Fruit fly (Drosophila melanogaster) whole organism, prepupa: ENCODE results near the gene CG7304.

Experiments used
- Blimp-1 ChIP-seq: fragments of 200-800 bp; sonication (Bioruptor generic); optimal IDR thresholded peaks from 3 replicates; lab custom pipeline; 2017; ENCODE audit warnings: missing biosample characterization, missing genetic modification characterization, mild to moderate bottlenecking, moderate library complexity, missing genetic modification reagents
- CG10631 ChIP-seq: fragments of 200-800 bp; sonication (Bioruptor generic); optimal IDR thresholded peaks from 2 replicates; lab custom pipeline; 2016; ENCODE audit warnings: missing biosample characterization, missing genetic modification characterization
- CG11762 ChIP-seq: fragments of 200-800 bp; sonication (Bioruptor generic); optimal IDR thresholded peaks from 3 replicates; lab custom pipeline; 2016; ENCODE audit warnings: missing biosample characterization, missing genetic modification characterization; ENCODE audit not compliant: insufficient read depth
- CG11902 ChIP-seq: fragments of 200-800 bp; sonication (Bioruptor generic); optimal IDR thresholded peaks from 3 replicates; lab custom pipeline; 2016; ENCODE audit warnings: missing biosample characterization, missing genetic modification characterization
- CG1621 ChIP-seq: fragments of 200-800 bp; sonication (Bioruptor generic); optimal IDR thresholded peaks from 3 replicates; lab custom pipeline; 2018; ENCODE audit warnings: missing biosample characterization, mild to moderate bottlenecking, missing genetic modification characterization
- CG16779 ChIP-seq: fragments of 200-800 bp; sonication (Bioruptor generic); optimal IDR thresholded peaks from 3 replicates; lab custom pipeline; 2017; ENCODE audit warnings: missing biosample characterization, mild to moderate bottlenecking, missing genetic modification characterization
- CG31627 ChIP-seq: fragments of 200-800 bp; sonication (Bioruptor generic); optimal IDR thresholded peaks from 3 replicates; lab custom pipeline; 2016; ENCODE audit warnings: missing biosample characterization, missing genetic modification characterization
- CG32006 ChIP-seq: fragments of 200-800 bp; sonication (Bioruptor generic); optimal IDR thresholded peaks from 3 replicates; lab custom pipeline; 2017; ENCODE audit warnings: missing biosample characterization, mild to moderate bottlenecking, missing genetic modification characterization
- CG34406 ChIP-seq: fragments of 200-800 bp; sonication (Bioruptor generic); optimal IDR thresholded peaks from 3 replicates; lab custom pipeline; 2016; ENCODE audit warnings: missing biosample characterization, missing genetic modification characterization
- CG6276 ChIP-seq: fragments of 200-800 bp; sonication (Bioruptor generic); optimal IDR thresholded peaks from 2 replicates; lab custom pipeline; 2017; ENCODE audit warnings: missing biosample characterization, mild to moderate bottlenecking, missing genetic modification characterization
- CG6792 ChIP-seq: fragments of 200-800 bp; sonication (Bioruptor generic); optimal IDR thresholded peaks from 3 replicates; lab custom pipeline; 2016; ENCODE audit warnings: missing biosample characterization, missing genetic modification characterization
- CG6808 ChIP-seq: fragments of 200-800 bp; sonication (Bioruptor generic); optimal IDR thresholded peaks from 3 replicates; lab custom pipeline; 2017; ENCODE audit warnings: missing biosample characterization, missing genetic modification characterization, mild to moderate bottlenecking, moderate library complexity, missing genetic modification reagents
- CG6854 ChIP-seq: fragments of 200-800 bp; sonication (Bioruptor generic); optimal IDR thresholded peaks from 2 replicates; lab custom pipeline; 2017; ENCODE audit warnings: missing biosample characterization, mild to moderate bottlenecking, missing genetic modification characterization
- CG7368 ChIP-seq: fragments of 200-800 bp; sonication (Bioruptor generic); optimal IDR thresholded peaks from 3 replicates; lab custom pipeline; 2016; ENCODE audit warnings: missing biosample characterization, missing genetic modification characterization
- CG8119 ChIP-seq: fragments of 200-800 bp; sonication (Bioruptor generic); IDR thresholded peaks from 3 replicates; pipeline ENCODE4 v1.3.6; 2022; ENCODE audit warnings: missing biosample characterization, missing genetic modification characterization
- CG8319 ChIP-seq: fragments of 200-800 bp; sonication (Bioruptor generic); optimal IDR thresholded peaks from 3 replicates; lab custom pipeline; 2016; ENCODE audit warnings: missing biosample characterization, missing genetic modification characterization
- CG8632 ChIP-seq: fragments of 200-800 bp; sonication (Bioruptor generic); optimal IDR thresholded peaks from 3 replicates; lab custom pipeline; 2016; ENCODE audit warnings: missing biosample characterization, missing genetic modification characterization
- CG9139 ChIP-seq: fragments of 200-800 bp; sonication (Bioruptor generic); optimal IDR thresholded peaks from 3 replicates; lab custom pipeline; 2017; ENCODE audit warnings: missing biosample characterization, mild to moderate bottlenecking, missing genetic modification characterization
- Eip78C ChIP-seq: fragments of 200-800 bp; sonication (Bioruptor generic); peaks from one replicate; lab custom pipeline; 2016; ENCODE audit warnings: missing biosample characterization, missing genetic modification characterization
- Ets21C ChIP-seq: fragments of 200-800 bp; sonication (Bioruptor generic); optimal IDR thresholded peaks from 3 replicates; lab custom pipeline; 2016; ENCODE audit warnings: missing biosample characterization, missing genetic modification characterization
- Gug ChIP-seq: fragments of 200-800 bp; sonication (Bioruptor generic); IDR thresholded peaks from 2 replicates; pipeline ENCODE4 v1.3.6; 2022; ENCODE audit warnings: missing biosample characterization, missing genetic modification characterization
- Hr38 ChIP-seq: sonication (Bioruptor generic); optimal IDR thresholded peaks from 2 replicates; lab custom pipeline; 2016; ENCODE audit warnings: missing biosample characterization, missing genetic modification characterization
- Hr39 ChIP-seq: fragments of 200-800 bp; sonication (Bioruptor generic); optimal IDR thresholded peaks from 2 replicates; lab custom pipeline; 2016; ENCODE audit warnings: missing biosample characterization, missing genetic modification characterization
- Hr4 ChIP-seq: fragments of 200-800 bp; sonication (Bioruptor generic); optimal IDR thresholded peaks from 3 replicates; lab custom pipeline; 2016; ENCODE audit warnings: missing biosample characterization, missing genetic modification characterization
- Lpt ChIP-seq: fragments of 200-800 bp; sonication (Bioruptor generic); optimal IDR thresholded peaks from 3 replicates; lab custom pipeline; 2016; ENCODE audit warnings: missing biosample characterization, missing genetic modification characterization
- Met ChIP-seq: fragments of 200-800 bp; sonication (Bioruptor generic); optimal IDR thresholded peaks from 3 replicates; lab custom pipeline; 2016; ENCODE audit warnings: missing biosample characterization, missing genetic modification characterization
- OdsH ChIP-seq: fragments of 200-800 bp; sonication (Bioruptor generic); optimal IDR thresholded peaks from 3 replicates; lab custom pipeline; 2016; ENCODE audit warnings: missing biosample characterization, missing genetic modification characterization
- Smox ChIP-seq: fragments of 200-800 bp; sonication (Bioruptor generic); optimal IDR thresholded peaks from 3 replicates; lab custom pipeline; 2016; ENCODE audit warnings: missing biosample characterization, missing genetic modification characterization
- Sox102F ChIP-seq: fragments of 200-800 bp; sonication (Bioruptor generic); optimal IDR thresholded peaks from 2 replicates; lab custom pipeline; 2016; ENCODE audit warnings: missing biosample characterization, mild to moderate bottlenecking, missing genetic modification characterization
- Sox14 ChIP-seq: fragments of 200-800 bp; sonication (Bioruptor generic); optimal IDR thresholded peaks from 3 replicates; lab custom pipeline; 2016; ENCODE audit warnings: missing biosample characterization, missing genetic modification characterization
- Sox15 ChIP-seq: fragments of 200-800 bp; sonication (Bioruptor generic); optimal IDR thresholded peaks from 3 replicates; lab custom pipeline; 2016; ENCODE audit warnings: missing biosample characterization, missing genetic modification characterization
- achi ChIP-seq: fragments of 200-800 bp; sonication (Bioruptor generic); optimal IDR thresholded peaks from 3 replicates; lab custom pipeline; 2016; ENCODE audit warnings: missing biosample characterization, missing genetic modification characterization
- dac ChIP-seq: fragments of 200-800 bp; sonication (Bioruptor generic); optimal IDR thresholded peaks from 2 replicates; lab custom pipeline; 2017; ENCODE audit warnings: missing biosample characterization, mild to moderate bottlenecking, missing genetic modification characterization
- dsx ChIP-seq: fragments of 200-800 bp; optimal IDR thresholded peaks from 3 replicates; lab custom pipeline; 2019; ENCODE audit warnings: missing biosample characterization, mild to moderate bottlenecking, missing genetic modification characterization, moderate library complexity; ENCODE audit not compliant: poor library complexity, severe bottlenecking
- eg ChIP-seq: fragments of 200-800 bp; sonication (Bioruptor generic); IDR thresholded peaks from 3 replicates; pipeline ENCODE4 v1.3.6; 2022; ENCODE audit warnings: missing biosample characterization, missing genetic modification characterization
- esn ChIP-seq: fragments of 200-800 bp; sonication (Bioruptor generic); optimal IDR thresholded peaks from 2 replicates; lab custom pipeline; 2016; ENCODE audit warnings: missing biosample characterization, mild to moderate bottlenecking, missing genetic modification characterization, moderate library complexity
- fd59A ChIP-seq: fragments of 200-800 bp; sonication (Bioruptor generic); optimal IDR thresholded peaks from 2 replicates; lab custom pipeline; 2017; ENCODE audit warnings: missing biosample characterization, mild to moderate bottlenecking, missing genetic modification characterization, missing genetic modification reagents
- fd85E ChIP-seq: fragments of 200-800 bp; sonication (Bioruptor generic); optimal IDR thresholded peaks from 3 replicates; lab custom pipeline; 2016; ENCODE audit warnings: missing biosample characterization, missing genetic modification characterization
- fkh ChIP-seq: fragments of 200-800 bp; sonication (Bioruptor generic); optimal IDR thresholded peaks from 3 replicates; lab custom pipeline; 2017; ENCODE audit warnings: missing biosample characterization, mild to moderate bottlenecking, missing genetic modification characterization, moderate library complexity
- lz ChIP-seq: fragments of 200-800 bp; sonication (Bioruptor generic); optimal IDR thresholded peaks from 3 replicates; lab custom pipeline; 2016; ENCODE audit warnings: missing biosample characterization, missing genetic modification characterization
- net ChIP-seq: fragments of 200-800 bp; sonication (Bioruptor generic); optimal IDR thresholded peaks from 3 replicates; lab custom pipeline; 2016; ENCODE audit warnings: missing biosample characterization, missing genetic modification characterization
- spab ChIP-seq: fragments of 200-800 bp; sonication (Bioruptor generic); optimal IDR thresholded peaks from 2 replicates; lab custom pipeline; 2017; ENCODE audit warnings: missing biosample characterization, mild to moderate bottlenecking, missing genetic modification characterization, missing genetic modification reagents
- ss ChIP-seq, 2 experiments: fragments of 200-800 bp; sonication (Bioruptor generic); optimal IDR thresholded peaks; 2 replicates in 1 of 2; 3 replicates in 1 of 2; lab custom pipeline; 2017 to 2018; ENCODE audit warnings: mild to moderate bottlenecking in 2 of 2, missing biosample characterization in 2 of 2, missing genetic modification characterization in 2 of 2, moderate library complexity in 1 of 2
- svp ChIP-seq: fragments of 200-800 bp; sonication (Bioruptor generic); peaks from one replicate; lab custom pipeline; 2016; ENCODE audit warnings: missing biosample characterization, missing genetic modification characterization
- topi ChIP-seq: fragments of 200-800 bp; sonication (Bioruptor generic); optimal IDR thresholded peaks from 3 replicates; lab custom pipeline; 2016; ENCODE audit warnings: missing biosample characterization, missing genetic modification characterization
- vri ChIP-seq: fragments of 200-800 bp; sonication (Bioruptor generic); optimal IDR thresholded peaks from 3 replicates; lab custom pipeline; 2016; ENCODE audit warnings: missing biosample characterization, mild to moderate bottlenecking, missing genetic modification characterization

Gene CG7304

DNA sequence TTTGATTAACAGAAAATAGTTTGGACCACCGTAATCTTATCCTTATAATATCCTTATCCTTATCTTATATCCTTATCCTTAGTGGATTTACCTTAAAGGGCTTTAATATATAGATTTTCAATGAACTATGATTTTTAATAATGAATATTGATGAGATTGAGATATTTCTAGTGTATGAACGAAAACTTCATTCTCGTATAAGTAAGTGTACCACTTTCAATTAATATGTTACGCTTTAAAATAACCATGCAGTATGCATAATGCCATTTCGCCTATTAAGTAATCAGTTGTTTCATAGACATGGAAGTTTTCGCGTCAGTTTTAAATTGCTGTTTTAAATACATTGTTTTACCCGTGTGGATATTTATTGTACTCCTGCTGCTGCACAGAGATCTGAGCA lies at the start of gene CG7304:
TSS of gene CG7304 (plus strand) at position 301 of the 400 bp plus-strand sequence.
- TF ChIP-seq CG7368 (GFP tag; lab: Kevin White, UChicago) (no peak), Sox14 (GFP tag; lab: Kevin White, UChicago) (no peak), CG8319 (GFP tag; lab: Kevin White, UChicago) (no peak), dsx (GFP tag; lab: Kevin White, UChicago) (no peak), fd85E (no peak), CG1621 (tag; lab: Kevin White, UChicago) (no peak), CG8632 (GFP tag; lab: Kevin White, UChicago) (no peak), CG32006 (GFP tag; lab: Kevin White, UChicago) (no peak), Gug (no peak), fd59A (GFP tag; lab: Kevin White, UChicago) (no peak), OdsH (no peak), CG6792 (no peak), spab (GFP tag; lab: Kevin White, UChicago) (no peak), Ets21C (GFP tag; lab: Kevin White, UChicago) (no peak), CG6854 (GFP tag; lab: Kevin White, UChicago) (no peak), Sox102F (no peak), CG34406 (GFP tag; lab: Kevin White, UChicago) (no peak), Hr4 (GFP tag; lab: Kevin White, UChicago) (no peak), CG6276 (no peak)

DNA sequence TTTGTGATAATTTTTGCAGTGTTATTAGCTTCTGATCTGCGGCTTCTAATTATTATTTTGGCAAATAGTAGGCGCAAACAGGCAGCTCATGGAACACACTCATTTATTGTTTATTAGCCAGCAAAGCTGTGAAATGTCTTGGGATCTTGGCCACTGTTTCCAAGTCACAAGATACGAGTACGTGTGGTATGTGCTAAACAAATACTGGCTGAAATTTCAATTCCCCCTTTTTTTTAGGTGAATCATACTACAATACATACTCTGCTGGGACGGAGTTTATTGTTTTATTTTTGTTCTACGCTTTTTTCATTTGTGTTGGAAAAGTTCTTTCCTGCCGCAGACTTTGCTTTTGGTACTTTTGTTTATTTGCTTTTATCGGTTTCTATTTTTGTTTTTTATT lies 48.5 kb upstream of the CG7304 start:
- TF ChIP-seq fkh (GFP tag; lab: Kevin White, UChicago) (peak; percentile 73), CG8632 (GFP tag; lab: Kevin White, UChicago) (no peak), svp (GFP tag; lab: Kevin White, UChicago) (no peak), achi (GFP tag; lab: Kevin White, UChicago) (no peak)

dm6 chr3L:15632653-15633052 lies 46.9 kb upstream of the CG7304 start:
- TF ChIP-seq Sox14 (GFP tag; lab: Kevin White, UChicago), result no peak
- no peak for TF ChIP-seq CG11902 (GFP tag; lab: Kevin White, UChicago)
- no peak for TF ChIP-seq dac (GFP tag; lab: Kevin White, UChicago)
- TF ChIP-seq Ets21C (GFP tag; lab: Kevin White, UChicago), result no peak
- no peak for TF ChIP-seq CG8119
- TF ChIP-seq Hr39 (GFP tag; lab: Kevin White, UChicago), result no peak
- no peak for TF ChIP-seq lz (GFP tag; lab: Kevin White, UChicago)
- peak; percentile 33 for TF ChIP-seq CG8632 (GFP tag; lab: Kevin White, UChicago)
- TF ChIP-seq CG34406 (GFP tag; lab: Kevin White, UChicago), result no peak
- no peak for TF ChIP-seq fd59A (GFP tag; lab: Kevin White, UChicago)
- TF ChIP-seq Smox (GFP tag; lab: Kevin White, UChicago), result no peak
- TF ChIP-seq CG9139, result peak; percentile 23
- no peak for TF ChIP-seq net
- no peak for TF ChIP-seq CG11762 (GFP tag; lab: Kevin White, UChicago)
- TF ChIP-seq CG16779, result no peak
- no peak for TF ChIP-seq Hr38
- peak; percentile 16 for TF ChIP-seq CG6854 (GFP tag; lab: Kevin White, UChicago)
- TF ChIP-seq Sox102F, result peak; percentile 31
- peak; percentile 52 for TF ChIP-seq svp (GFP tag; lab: Kevin White, UChicago)
- no peak for TF ChIP-seq Sox15
- no peak for TF ChIP-seq Gug
- peak; percentile 73 for TF ChIP-seq fkh (GFP tag; lab: Kevin White, UChicago)
- no peak for TF ChIP-seq Blimp-1 (GFP tag; lab: Kevin White, UChicago)
- no peak for TF ChIP-seq Hr4 (GFP tag; lab: Kevin White, UChicago)
- TF ChIP-seq Eip78C (GFP tag; lab: Kevin White, UChicago), result peak; percentile 72
- no peak for TF ChIP-seq CG32006 (GFP tag; lab: Kevin White, UChicago)
- peak in 1 of 2 experiments; percentile 23 for TF ChIP-seq ss (GFP tag; optimal IDR thresholded peaks at IDR 0.05; lab: Kevin White, UChicago)
- TF ChIP-seq achi (GFP tag; lab: Kevin White, UChicago), result peak; percentile 4
- TF ChIP-seq eg, result no peak
- no peak for TF ChIP-seq Lpt (GFP tag; lab: Kevin White, UChicago)
- TF ChIP-seq esn (GFP tag; lab: Kevin White, UChicago), result peak; percentile 16
- no peak for TF ChIP-seq CG1621 (tag; lab: Kevin White, UChicago)
- TF ChIP-seq Met (GFP tag; lab: Kevin White, UChicago), result peak; percentile 9
- no peak for TF ChIP-seq CG10631
- TF ChIP-seq CG8319 (GFP tag; lab: Kevin White, UChicago), result no peak
- TF ChIP-seq CG31627 (GFP tag; lab: Kevin White, UChicago), result no peak
- no peak for TF ChIP-seq CG6276
- peak; percentile 18 for TF ChIP-seq CG6808 (GFP tag; lab: Kevin White, UChicago)
- no peak for TF ChIP-seq topi (GFP tag; lab: Kevin White, UChicago)
- TF ChIP-seq vri (GFP tag; lab: Kevin White, UChicago), result no peak
